Fruit fly (Drosophila melanogaster): ENCODE results near the gene rdx.

The rdx gene

dm6 chr3R:14002146-14002846 lies 29.6 kb downstream of the rdx start (continued):
- TF ChIP-seq vvl (GFP tag; IDR thresholded peaks at IDR 0.05) (peak; percentile 38; the same call in 1 of the 2 replicates), h (optimal IDR thresholded peaks at IDR 0.05) (no peak), Spps (tag; optimal IDR thresholded peaks at IDR 0.05) (no peak), Awh (GFP tag; IDR thresholded peaks at IDR 0.05) (no peak), Sox100B (GFP tag; optimal IDR thresholded peaks at IDR 0.05) (peak; percentile 56), tx (GFP tag; optimal IDR thresholded peaks at IDR 0.05) (no peak), exex (tag; optimal IDR thresholded peaks at IDR 0.05) (no peak), Lhr (GFP tag; optimal IDR thresholded peaks at IDR 0.05) (no peak), Lpt (GFP tag; optimal IDR thresholded peaks at IDR 0.05) (no peak), HLH4C (GFP tag; IDR thresholded peaks at IDR 0.05; ENCODE audit: partially characterized antibody) (no peak), Scr (GFP tag; IDR thresholded peaks at IDR 0.05; ENCODE audit: partially characterized antibody) (no peak), unc-4 (GFP tag; IDR thresholded peaks at IDR 0.05; ENCODE audit: partially characterized antibody) (no peak), ara (GFP tag; IDR thresholded peaks at IDR 0.05) (peak; percentile 28; the same call in 1 of the 2 replicates), dpn (GFP tag; optimal IDR thresholded peaks at IDR 0.05) (peak in 1 of 2 experiments; percentile 2), dan (GFP tag; IDR thresholded peaks at IDR 0.05) (no peak), CG31441 (GFP tag; IDR thresholded peaks at IDR 0.05) (peak; percentile 8; the same call in 1 of the 2 replicates), gcm2 (GFP tag; optimal IDR thresholded peaks at IDR 0.05) (no peak), Dll (GFP tag; IDR thresholded peaks at IDR 0.05; ENCODE audit: partially characterized antibody) (no peak), CG16779 (GFP tag; IDR thresholded peaks at IDR 0.05) (no peak), HLH3B (GFP tag; IDR thresholded peaks at IDR 0.05) (no peak), CG1024 (GFP tag; IDR thresholded peaks at IDR 0.05) (no peak), chif (GFP tag; optimal IDR thresholded peaks at IDR 0.05) (no peak), ap (GFP tag; IDR thresholded peaks at IDR 0.05) (0 out of 2 replicates have a peak, but pooled peaks have one; percentile 17), CG18599 (GFP tag; optimal IDR thresholded peaks at IDR 0.05) (no peak), CG4820 (GFP tag; optimal IDR thresholded peaks at IDR 0.05) (peak; percentile 12), CG17186 (GFP tag; optimal IDR thresholded peaks at IDR 0.05) (no peak), CG12391 (tag; optimal IDR thresholded peaks at IDR 0.05) (peak; percentile 15), CG9727 (GFP tag; optimal IDR thresholded peaks at IDR 0.05) (peak; percentile 14), CG2116 (GFP tag; optimal IDR thresholded peaks at IDR 0.05) (no peak), CG10267 (tag; optimal IDR thresholded peaks at IDR 0.05) (peak; percentile 12), CG1792 (GFP tag; optimal IDR thresholded peaks at IDR 0.05) (peak; percentile 3), CG32532 (GFP tag; IDR thresholded peaks at IDR 0.05) (no peak), CG8359 (GFP tag; optimal IDR thresholded peaks at IDR 0.05; ENCODE audit: borderline replicate concordance) (peak; percentile 23), Sry-δ (GFP tag; optimal IDR thresholded peaks at IDR 0.05) (peak; percentile 0), Ets65A (GFP tag) (peak; percentile 48), phol (tag; optimal IDR thresholded peaks at IDR 0.05) (peak; percentile 38), wek (GFP tag; optimal IDR thresholded peaks at IDR 0.05) (no peak), cad (GFP tag; optimal IDR thresholded peaks at IDR 0.05) (no peak), ERR (GFP tag; optimal IDR thresholded peaks at IDR 0.05) (no peak), CG12769 (tag; optimal IDR thresholded peaks at IDR 0.05) (no peak), H15 (GFP tag; IDR thresholded peaks at IDR 0.05) (no peak), Mes4 (GFP tag; optimal IDR thresholded peaks at IDR 0.05) (no peak), slp2 (GFP tag; optimal IDR thresholded peaks at IDR 0.05) (no peak), gem (tag; optimal IDR thresholded peaks at IDR 0.05) (peak; percentile 56), CG18476 (GFP tag; optimal IDR thresholded peaks at IDR 0.05) (no peak), H2.0 (GFP tag; IDR thresholded peaks at IDR 0.05) (no peak), nmo (GFP tag; optimal IDR thresholded peaks at IDR 0.05) (peak; percentile 11), CG30020 (tag; optimal IDR thresholded peaks at IDR 0.05) (no peak), sr (GFP tag; IDR thresholded peaks at IDR 0.05) (no peak), en (GFP tag; optimal IDR thresholded peaks at IDR 0.05) (no peak), stc (GFP tag; IDR thresholded peaks at IDR 0.05) (no peak)

All from whole organism, embryonic.